Worm (Caenorhabditis elegans) whole organism, L1 larva: ENCODE measurements around the gene cutl-5.

ENCODE experiments used
- ama-1 ChIP-seq: fragments of 150-350 bp; optimal IDR thresholded peaks from 2 replicates; lab custom pipeline; 2014
- fkh-8 ChIP-seq: sonication (generic microtip); optimal IDR thresholded peaks from 2 replicates; lab custom pipeline; 2016; ENCODE audit warnings: mild to moderate bottlenecking, missing genetic modification characterization, missing compliant biosample characterization
- lir-3 ChIP-seq: sonication (generic microtip); optimal IDR thresholded peaks from 2 replicates; lab custom pipeline; 2016; ENCODE audit warnings: mild to moderate bottlenecking, missing genetic modification characterization, moderate library complexity, missing compliant biosample characterization; ENCODE audit not compliant: poor library complexity
- nhr-90 ChIP-seq: sonication (generic microtip); optimal IDR thresholded peaks from 2 replicates; lab custom pipeline; 2016; ENCODE audit warnings: mild to moderate bottlenecking, missing genetic modification characterization, missing compliant biosample characterization; ENCODE audit not compliant: poor library complexity
- snpc-4 ChIP-seq: fragments of 150-350 bp; optimal IDR thresholded peaks from 2 replicates; lab custom pipeline; 2014; ENCODE audit warnings: missing biosample characterization, missing genetic modification characterization

DNA sequence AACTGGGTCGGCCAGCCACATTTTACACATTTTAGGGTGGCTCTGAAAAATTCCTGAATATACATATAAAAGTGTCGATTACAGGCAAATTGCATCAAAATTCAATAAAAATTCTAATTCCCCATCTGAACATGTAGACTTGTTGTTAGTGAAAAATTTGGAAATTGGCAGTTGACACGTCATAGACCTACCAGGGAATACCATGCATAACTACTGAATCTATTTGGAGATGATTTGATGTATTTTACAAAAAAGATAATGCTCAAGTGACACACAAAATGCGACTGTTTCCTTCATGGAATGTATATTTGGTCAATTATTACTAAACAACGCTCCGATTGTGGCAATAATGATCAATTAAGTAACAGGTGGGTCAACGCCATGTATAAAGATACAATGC, 10.8 kb upstream of the cutl-5 start, which contains the start of gene F10E7.1:
- TF ChIP-seq snpc-4 (tag; lab: Kevin White, UChicago) (no peak), lir-3 (tag; lab: Kevin White, UChicago) (no peak), ama-1 (lab: Kevin White, UChicago) (no peak), fkh-8 (tag; lab: Kevin White, UChicago) (no peak), nhr-90 (tag; lab: Kevin White, UChicago) (no peak)
